Fruit fly (Drosophila melanogaster) whole organism, embryonic: ENCODE data around the gene QIL1.

Experiments used
- CG10565 ChIP-seq: fragments of 200-800 bp; sonication (Bioruptor generic); optimal IDR thresholded peaks from 3 replicates; lab custom pipeline; 2016; ENCODE audit warnings: missing biosample characterization, mild to moderate bottlenecking, missing genetic modification characterization
- CG11085 ChIP-seq: fragments of 200-800 bp; sonication (Bioruptor generic); IDR thresholded peaks from 2 replicates; pipeline ENCODE4 v1.3.6; 2022; ENCODE audit warnings: missing biosample characterization, missing genetic modification characterization
- CG11093 ChIP-seq: fragments of 200-800 bp; sonication (Bioruptor generic); IDR thresholded peaks from 3 replicates; pipeline ENCODE4 v1.3.6; 2022; ENCODE audit warnings: missing biosample characterization, missing genetic modification characterization
- CG11247 ChIP-seq: fragments of 200-800 bp; sonication (Bioruptor generic); IDR thresholded peaks from 2 replicates; pipeline ENCODE4 v1.3.6; 2022; ENCODE audit warnings: missing biosample characterization, missing genetic modification characterization
- CG11504 ChIP-seq: fragments of 200-800 bp; sonication (Bioruptor generic); optimal IDR thresholded peaks from 3 replicates; lab custom pipeline; 2019; ENCODE audit warnings: missing biosample characterization, mild to moderate bottlenecking, missing genetic modification characterization, moderate library complexity
- CG13296 ChIP-seq: fragments of 200-800 bp; sonication (Bioruptor generic); optimal IDR thresholded peaks from 3 replicates; lab custom pipeline; 2018; ENCODE audit warnings: missing biosample characterization, mild to moderate bottlenecking, missing genetic modification characterization
- CG14050 ChIP-seq: fragments of 200-800 bp; sonication (Bioruptor generic); IDR thresholded peaks from 3 replicates; pipeline ENCODE4 v1.3.6; 2022; ENCODE audit warnings: missing biosample characterization, missing genetic modification characterization
- CG14710 ChIP-seq: fragments of 200-800 bp; sonication (Bioruptor generic); optimal IDR thresholded peaks from 3 replicates; lab custom pipeline; 2019; ENCODE audit warnings: missing biosample characterization, mild to moderate bottlenecking, missing genetic modification characterization, moderate library complexity
- CG15073 ChIP-seq: fragments of 200-800 bp; sonication (Bioruptor generic); optimal IDR thresholded peaks from 2 replicates; lab custom pipeline; 2016; ENCODE audit warnings: missing biosample characterization, missing genetic modification characterization
- CG1647 ChIP-seq: fragments of 200-800 bp; sonication (Bioruptor generic); optimal IDR thresholded peaks from 3 replicates; lab custom pipeline; 2016; ENCODE audit warnings: missing biosample characterization, missing genetic modification characterization
- CG1792 ChIP-seq: fragments of 200-800 bp; sonication (Bioruptor generic); optimal IDR thresholded peaks from 2 replicates; lab custom pipeline; 2016; ENCODE audit warnings: missing biosample characterization, missing genetic modification characterization
- CG31365 ChIP-seq: fragments of 200-800 bp; sonication (Bioruptor generic); optimal IDR thresholded peaks from 2 replicates; lab custom pipeline; 2018; ENCODE audit warnings: missing biosample characterization, mild to moderate bottlenecking, missing genetic modification characterization
- CG32772 ChIP-seq: fragments of 200-800 bp; sonication (Bioruptor generic); IDR thresholded peaks from 2 replicates; pipeline ENCODE4 v1.3.6; 2022; ENCODE audit warnings: missing biosample characterization, missing genetic modification characterization
- CG34224 ChIP-seq: fragments of 200-800 bp; sonication (Bioruptor generic); IDR thresholded peaks from 3 replicates; pipeline ENCODE4 v1.3.6; 2022; ENCODE audit warnings: missing biosample characterization, missing genetic modification characterization; ENCODE audit not compliant: partially characterized antibody
- CG34376 ChIP-seq: fragments of 200-800 bp; sonication (Bioruptor generic); optimal IDR thresholded peaks from 2 replicates; lab custom pipeline; 2018; ENCODE audit warnings: missing biosample characterization, mild to moderate bottlenecking, missing genetic modification characterization
- CG34422 ChIP-seq: fragments of 200-800 bp; sonication (Bioruptor generic); IDR thresholded peaks from 3 replicates; pipeline ENCODE4 v1.3.6; 2022; ENCODE audit warnings: missing biosample characterization, missing genetic modification characterization
- CG3838 ChIP-seq: fragments of 200-800 bp; sonication (Bioruptor generic); optimal IDR thresholded peaks from 3 replicates; lab custom pipeline; 2016; ENCODE audit warnings: missing biosample characterization, missing genetic modification characterization
- CG4328 ChIP-seq: fragments of 200-800 bp; sonication (Bioruptor generic); optimal IDR thresholded peaks from 3 replicates; lab custom pipeline; 2017; ENCODE audit warnings: missing biosample characterization, missing genetic modification reagents, missing genetic modification characterization
- CG6175 ChIP-seq: fragments of 200-800 bp; sonication (Bioruptor generic); IDR thresholded peaks from 3 replicates; pipeline ENCODE4 v1.3.6; 2022; ENCODE audit warnings: missing biosample characterization, missing genetic modification characterization
- CG6791 ChIP-seq: fragments of 200-800 bp; sonication (Bioruptor generic); IDR thresholded peaks from 3 replicates; pipeline ENCODE4 v1.3.6; 2022; ENCODE audit warnings: missing biosample characterization, missing genetic modification characterization; ENCODE audit not compliant: partially characterized antibody
- CG6854 ChIP-seq: fragments of 200-800 bp; sonication (Bioruptor generic); optimal IDR thresholded peaks from 3 replicates; lab custom pipeline; 2017; ENCODE audit warnings: missing biosample characterization, mild to moderate bottlenecking, missing genetic modification characterization
- CTCF ChIP-seq: fragments of 200-800 bp; sonication (Bioruptor generic); optimal IDR thresholded peaks from 2 replicates; lab custom pipeline; 2017; ENCODE audit warnings: missing biosample characterization, mild to moderate bottlenecking, missing genetic modification characterization, moderate library complexity
- HLH3B ChIP-seq: fragments of 200-800 bp; sonication (Bioruptor generic); IDR thresholded peaks from 2 replicates; pipeline ENCODE4 v1.3.6; 2022; ENCODE audit warnings: missing biosample characterization, missing genetic modification characterization
- Hr39 ChIP-seq: fragments of >200 bp; optimal IDR thresholded peaks from 2 replicates; lab custom pipeline; 2017
- NfI ChIP-seq: fragments of 200-800 bp; sonication (Bioruptor generic); optimal IDR thresholded peaks from 3 replicates; lab custom pipeline; 2018; ENCODE audit warnings: missing biosample characterization, mild to moderate bottlenecking, missing genetic modification characterization, moderate library complexity
- Optix ChIP-seq: fragments of 200-800 bp; sonication (Bioruptor generic); IDR thresholded peaks from 3 replicates; pipeline ENCODE4 v1.3.6; 2022; ENCODE audit warnings: missing biosample characterization, missing genetic modification characterization
- Poxn ChIP-seq: fragments of 200-800 bp; sonication (Bioruptor generic); IDR thresholded peaks from 2 replicates; pipeline ENCODE4 v1.3.6; 2022; ENCODE audit warnings: missing biosample characterization, missing genetic modification characterization
- Scr ChIP-seq: fragments of 200-800 bp; sonication (Bioruptor generic); IDR thresholded peaks from 2 replicates; pipeline ENCODE4 v1.3.6; 2022; ENCODE audit warnings: missing biosample characterization, missing genetic modification characterization; ENCODE audit not compliant: partially characterized antibody
- Sin3A ChIP-seq: fragments of >200 bp; optimal IDR thresholded peaks from 2 replicates; lab custom pipeline; 2018
- Sry-δ ChIP-seq: fragments of 200-800 bp; sonication (Bioruptor generic); optimal IDR thresholded peaks from 2 replicates; lab custom pipeline; 2016; ENCODE audit warnings: missing biosample characterization, missing genetic modification characterization
- al ChIP-seq: fragments of 200-800 bp; sonication (Bioruptor generic); IDR thresholded peaks from 2 replicates; pipeline ENCODE4 v1.3.6; 2022; ENCODE audit warnings: missing biosample characterization, missing genetic modification characterization
- cad ChIP-seq: fragments of >200 bp; optimal IDR thresholded peaks from 2 replicates; lab custom pipeline; 2017; ENCODE audit warnings: missing biosample characterization, missing genetic modification characterization
- crc ChIP-seq: fragments of 200-800 bp; sonication (Bioruptor generic); optimal IDR thresholded peaks from 2 replicates; lab custom pipeline; 2016; ENCODE audit warnings: missing biosample characterization, missing genetic modification characterization
- dmrt11E ChIP-seq: fragments of 200-800 bp; sonication (Bioruptor generic); optimal IDR thresholded peaks from 3 replicates; lab custom pipeline; 2018; ENCODE audit warnings: missing biosample characterization, mild to moderate bottlenecking, missing genetic modification characterization, moderate library complexity
- fd3F ChIP-seq: fragments of 200-800 bp; sonication (Bioruptor generic); optimal IDR thresholded peaks from 2 replicates; lab custom pipeline; 2018; ENCODE audit warnings: missing biosample characterization, mild to moderate bottlenecking, missing genetic modification characterization, moderate library complexity
- gem ChIP-seq: fragments of 200-800 bp; sonication (Bioruptor generic); optimal IDR thresholded peaks from 2 replicates; lab custom pipeline; 2019; ENCODE audit warnings: missing biosample characterization, mild to moderate bottlenecking, missing genetic modification characterization, moderate library complexity
- grau ChIP-seq: fragments of 200-800 bp; optimal IDR thresholded peaks from 3 replicates; lab custom pipeline; 2019; ENCODE audit warnings: missing biosample characterization, mild to moderate bottlenecking, missing genetic modification characterization, moderate library complexity
- gt ChIP-seq: fragments of 200-800 bp; sonication (Bioruptor generic); IDR thresholded peaks from 2 replicates; pipeline ENCODE4 v1.3.6; 2022; ENCODE audit warnings: missing biosample characterization, missing genetic modification characterization
- insv ChIP-seq, 2 experiments: fragments of 200-800 bp; sonication (Bioruptor generic); optimal IDR thresholded peaks; 3 replicates each; lab custom pipeline; 2016 to 2018; ENCODE audit warnings: missing biosample characterization in 2 of 2, missing genetic modification characterization in 2 of 2
- jigr1 ChIP-seq: fragments of 200-800 bp; sonication (Bioruptor generic); IDR thresholded peaks from 3 replicates; pipeline ENCODE4 v1.3.6; 2022; ENCODE audit warnings: missing biosample characterization, missing genetic modification characterization
- kah ChIP-seq: fragments of 200-800 bp; sonication (Bioruptor generic); optimal IDR thresholded peaks from 2 replicates; lab custom pipeline; 2018; ENCODE audit warnings: missing biosample characterization, mild to moderate bottlenecking, missing genetic modification characterization
- lmd ChIP-seq: fragments of 200-800 bp; sonication (Bioruptor generic); IDR thresholded peaks from 2 replicates; pipeline ENCODE4 v1.3.6; 2022; ENCODE audit warnings: missing biosample characterization, missing genetic modification characterization
- nmo ChIP-seq: fragments of 200-800 bp; sonication (Bioruptor generic); optimal IDR thresholded peaks from 2 replicates; lab custom pipeline; 2018; ENCODE audit warnings: missing biosample characterization, mild to moderate bottlenecking, missing genetic modification characterization, moderate library complexity
- prd ChIP-seq, 3 experiments: fragments of >200 bp in 2 of 3; fragments of 200-800 bp in 1 of 3; sonication (Bioruptor generic) in 1 of 3; optimal IDR thresholded peaks in 2 of 3; IDR thresholded peaks in 1 of 3; 2 replicates in 2 of 3; 3 replicates in 1 of 3; pipeline versions ENCODE4 v1.3.6 to Lab custom; 2017 to 2022; ENCODE audit warnings: missing biosample characterization in 1 of 3, missing genetic modification characterization in 1 of 3
- ro ChIP-seq: fragments of 200-800 bp; sonication (Bioruptor generic); IDR thresholded peaks from 2 replicates; pipeline ENCODE4 v1.3.6; 2022; ENCODE audit warnings: missing biosample characterization, missing genetic modification characterization
- sc ChIP-seq, 3 experiments: fragments of >200 bp in 2 of 3; fragments of 200-800 bp in 1 of 3; sonication (Bioruptor generic) in 1 of 3; optimal IDR thresholded peaks; 2 replicates in 2 of 3; 3 replicates in 1 of 3; lab custom pipeline; 2017; ENCODE audit warnings: mild to moderate bottlenecking in 1 of 3, missing biosample characterization in 1 of 3, missing genetic modification characterization in 1 of 3, missing genetic modification reagents in 1 of 3
- seq ChIP-seq: fragments of 200-800 bp; sonication (Bioruptor generic); IDR thresholded peaks from 2 replicates; pipeline ENCODE4 v1.3.6; 2022; ENCODE audit warnings: missing biosample characterization, missing genetic modification characterization
- slbo ChIP-seq: fragments of 200-800 bp; sonication (Bioruptor generic); IDR thresholded peaks from 2 replicates; pipeline ENCODE4 v1.3.6; 2022; ENCODE audit warnings: missing biosample characterization, missing genetic modification characterization
- trh ChIP-seq: fragments of 200-800 bp; sonication (Bioruptor generic); optimal IDR thresholded peaks from 2 replicates; lab custom pipeline; 2016; ENCODE audit warnings: missing biosample characterization, missing genetic modification characterization
- usp ChIP-seq: fragments of >200 bp; optimal IDR thresholded peaks from 2 replicates; lab custom pipeline; 2017; ENCODE audit warnings: missing biosample characterization, missing genetic modification characterization
- zfh2 ChIP-seq: fragments of 200-800 bp; sonication (Bioruptor generic); optimal IDR thresholded peaks from 2 replicates; lab custom pipeline; 2016; ENCODE audit warnings: missing biosample characterization, missing genetic modification characterization

Gene QIL1

DNA sequence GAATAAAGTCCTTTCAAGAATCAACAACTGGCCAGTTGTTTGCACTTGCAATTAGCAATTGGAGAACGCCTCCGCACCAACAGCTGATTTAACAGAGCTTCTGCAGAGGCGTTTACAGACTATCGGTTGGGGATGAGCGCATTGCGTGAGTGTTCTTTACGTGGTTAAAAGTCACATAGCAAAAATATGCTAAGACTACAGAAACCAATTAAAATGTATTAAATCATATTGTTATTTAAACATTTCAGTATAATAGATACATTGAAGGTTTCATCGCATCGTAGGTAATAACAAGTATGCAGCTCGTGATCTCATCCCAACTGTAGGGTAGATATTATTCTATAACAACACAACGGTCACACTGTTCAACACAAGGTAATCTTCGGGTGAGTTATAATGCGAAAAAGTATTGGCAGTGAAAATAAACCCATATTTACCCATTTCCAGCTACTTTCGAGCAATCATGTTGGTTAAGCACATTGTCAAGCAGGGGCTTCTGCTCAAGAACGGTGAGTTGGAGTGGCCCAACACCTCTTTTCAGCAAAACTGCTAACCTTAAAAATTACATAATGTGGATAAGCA is 40.5 kb upstream of the QIL1 start, which contains the start of the genes Sec3 and COX7B (continued):
- TF ChIP-seq NfI (GFP tag; lab: Kevin White, UChicago) (peak; percentile 61), CG34376 (GFP tag; lab: Kevin White, UChicago) (peak; percentile 78), lmd (GFP tag; lab: Robert Waterston, UW) (peak; percentile 58; the same call in 1 of the 2 replicates), al (peak; percentile 41; the same call in 1 of the 2 replicates), Sin3A (peak; percentile 77), prd (optimal IDR thresholded peaks at IDR 0.05; lab: Kevin White, UChicago) (no peak), prd (GFP tag; IDR thresholded peaks at IDR 0.05; lab: Robert Waterston, UW) (peak; percentile 71), CTCF (peak; percentile 21), CG34422 (GFP tag; lab: Robert Waterston, UW) (peak; percentile 63), Hr39 (lab: Kevin White, UChicago) (no peak), usp (GFP tag; lab: Kevin White, UChicago) (no peak), sc (optimal IDR thresholded peaks at IDR 0.05; lab: Kevin White, UChicago) (no peak), sc (GFP tag; optimal IDR thresholded peaks at IDR 0.05; lab: Kevin White, UChicago) (no peak), CG1647 (GFP tag; lab: Kevin White, UChicago) (no peak), Scr (GFP tag; lab: Robert Waterston, UW) (peak; percentile 96), cad (GFP tag; lab: Kevin White, UChicago) (no peak), Sry-δ (GFP tag; lab: Kevin White, UChicago) (peak; percentile 88), CG6791 (GFP tag; lab: Robert Waterston, UW) (peak; percentile 73; the same call in 2 of the 3 replicates), trh (GFP tag; lab: Kevin White, UChicago) (peak; percentile 25), CG32772 (no peak), CG11085 (GFP tag; lab: Robert Waterston, UW) (no peak), CG11504 (tag; lab: Kevin White, UChicago) (no peak), Optix (GFP tag; lab: Robert Waterston, UW) (no peak), CG6854 (GFP tag; lab: Kevin White, UChicago) (no peak), ro (GFP tag; lab: Robert Waterston, UW) (no peak), insv (GFP tag; optimal IDR thresholded peaks at IDR 0.05; lab: Kevin White, UChicago) (peak in 1 of 2 experiments; percentile 61), CG13296 (peak; percentile 55), CG11093 (GFP tag; lab: Robert Waterston, UW) (no peak), zfh2 (GFP tag; lab: Kevin White, UChicago) (peak; percentile 59), CG1792 (GFP tag; lab: Kevin White, UChicago) (no peak), Poxn (GFP tag; lab: Robert Waterston, UW) (no peak), slbo (GFP tag; lab: Robert Waterston, UW) (peak; percentile 77), CG31365 (tag; lab: Kevin White, UChicago) (no peak), CG14710 (tag; lab: Kevin White, UChicago) (peak; percentile 85), CG3838 (GFP tag; lab: Kevin White, UChicago) (no peak), CG10565 (GFP tag; lab: Kevin White, UChicago) (no peak), HLH3B (GFP tag; lab: Robert Waterston, UW) (peak; percentile 45; the same call in 1 of the 2 replicates), CG6175 (GFP tag; lab: Robert Waterston, UW) (0 out of 3 replicates have a peak, but pooled peaks have one; percentile 24), gem (tag; lab: Kevin White, UChicago) (peak; percentile 75), gt (GFP tag; lab: Robert Waterston, UW) (no peak), grau (tag; lab: Kevin White, UChicago) (peak; percentile 77), seq (no peak), nmo (GFP tag; lab: Kevin White, UChicago) (peak; percentile 85), CG11247 (GFP tag; lab: Robert Waterston, UW) (no peak), CG34224 (GFP tag; lab: Robert Waterston, UW) (peak; percentile 93), CG4328 (GFP tag; lab: Kevin White, UChicago) (peak; percentile 51), CG15073 (GFP tag; lab: Kevin White, UChicago) (no peak), kah (no peak), jigr1 (GFP tag; lab: Robert Waterston, UW) (no peak), dmrt11E (tag; lab: Kevin White, UChicago) (peak; percentile 63), crc (GFP tag; lab: Kevin White, UChicago) (no peak), fd3F (GFP tag; lab: Kevin White, UChicago) (peak; percentile 50), CG14050 (GFP tag; lab: Robert Waterston, UW) (no peak)
